Worm (Caenorhabditis elegans) whole organism, L3 larva: ENCODE results near the gene famk-1.

ENCODE experiments used
- fos-1 ChIP-seq: fragments of 150-350 bp; optimal IDR thresholded peaks from 2 replicates; lab custom pipeline; 2014; ENCODE audit warnings: missing biosample characterization, missing genetic modification characterization
- nhr-237 ChIP-seq: fragments of 150-350 bp; optimal IDR thresholded peaks from 2 replicates; lab custom pipeline; 2014; ENCODE audit warnings: missing biosample characterization, missing genetic modification characterization

DNA sequence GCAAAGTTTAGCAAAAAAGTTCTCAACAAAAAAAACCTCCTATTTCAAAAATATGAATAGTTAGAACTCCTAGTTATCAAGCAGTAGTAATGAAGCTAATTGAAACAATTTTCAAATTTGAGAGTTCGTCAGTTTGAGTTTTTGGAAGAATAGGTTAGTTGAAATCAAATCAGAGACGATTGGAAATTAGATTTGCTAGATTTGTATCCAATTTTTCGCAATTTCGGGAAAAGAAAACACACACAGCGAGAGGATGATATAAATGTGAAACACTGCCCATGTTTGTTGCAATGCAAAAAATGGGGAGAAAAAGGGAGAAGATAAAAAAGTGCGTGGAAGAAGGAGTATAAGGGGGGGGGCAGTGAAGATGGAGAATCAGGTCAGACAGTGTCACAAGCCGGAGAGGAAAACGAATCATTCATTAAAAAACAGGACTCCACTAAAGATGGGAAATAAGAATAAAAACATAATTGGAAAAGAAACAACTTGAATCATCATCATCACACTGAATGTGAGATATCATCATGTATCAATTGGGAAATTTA, 12.2 kb upstream of the famk-1 start:
- TF ChIP-seq nhr-237: no peak
- no peak for TF ChIP-seq fos-1
